Worm (Caenorhabditis elegans): Measurements from ENCODE around the gene hacl-1.

ce11 chrII:11469574-11470108 is 23.1 kb downstream of the hacl-1 start, which contains the start of gene cisd-1:
- TF ChIP-seq ceh-82 (tag; optimal IDR thresholded peaks at IDR 0.05) (no peak), nhr-11 (tag; optimal IDR thresholded peaks at IDR 0.05) (no peak), skn-1 (tag; optimal IDR thresholded peaks at IDR 0.05) (no peak), mdl-1 (tag; optimal IDR thresholded peaks at IDR 0.05) (no peak), nhr-12 (tag; optimal IDR thresholded peaks at IDR 0.05) (no peak)

All from whole organism, L3 larva.